Worm (Caenorhabditis elegans): ENCODE measurements around the gene twk-43.

- TF ChIP-seq tbx-2 (tag; optimal IDR thresholded peaks at IDR 0.05) = no peak
- TF ChIP-seq ama-1 (optimal IDR thresholded peaks at IDR 0.05) = no peak
- TF ChIP-seq K09A11.1 (tag; optimal IDR thresholded peaks at IDR 0.05; ENCODE audit: insufficient read depth) = no peak
- no peak for TF ChIP-seq pax-1 (tag; optimal IDR thresholded peaks at IDR 0.05)
- TF ChIP-seq pha-4 (tag; optimal IDR thresholded peaks at IDR 0.05) = no peak
- no peak for TF ChIP-seq pat-9 (tag; optimal IDR thresholded peaks at IDR 0.05)
- TF ChIP-seq sox-4 (tag; optimal IDR thresholded peaks at IDR 0.05) = no peak
- TF ChIP-seq C08G9.2 (tag; optimal IDR thresholded peaks at IDR 0.05) = no peak
Measured at ce11 chrV:13333386-13334180, 12.5 kb upstream of the twk-43 start, which contains the start of gene nhr-168.

Measured in whole organism, late embryonic.